Fruit fly (Drosophila melanogaster): ENCODE data around the gene kmr.

Gene kmr

DNA sequence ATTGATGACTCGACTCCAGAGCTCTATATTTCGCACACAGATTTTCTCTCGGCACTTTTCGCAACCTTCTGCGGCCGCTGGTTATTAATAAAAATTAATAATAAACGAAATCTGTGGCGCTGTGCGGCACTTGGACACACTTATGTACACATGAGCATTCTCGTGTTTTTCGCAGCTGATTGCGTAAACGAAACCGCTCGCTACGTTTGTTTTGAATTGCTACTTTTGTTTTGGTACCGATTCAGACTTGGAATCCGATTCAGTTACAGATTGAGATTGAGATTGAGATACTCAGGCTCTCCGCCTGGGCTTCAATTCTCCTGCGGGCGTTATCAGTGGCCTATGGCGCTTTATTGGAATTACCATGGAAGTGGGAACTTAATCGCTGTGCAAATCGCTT is 29.0 kb upstream of the kmr start:
- TF ChIP-seq CG15269 (tag; optimal IDR thresholded peaks at IDR 0.05) (no peak), Hey (tag; optimal IDR thresholded peaks at IDR 0.05) (no peak), Pdp1 (GFP tag; optimal IDR thresholded peaks at IDR 0.05) (peak in 1 of 2 experiments; percentile 97), vvl (GFP tag; IDR thresholded peaks at IDR 0.05) (no peak), Eip74EF (GFP tag; optimal IDR thresholded peaks at IDR 0.05) (no peak), jumu (GFP tag; optimal IDR thresholded peaks at IDR 0.05) (no peak), slbo (GFP tag; IDR thresholded peaks at IDR 0.05) (no peak), Poxn (GFP tag; IDR thresholded peaks at IDR 0.05) (no peak), Max (GFP tag; optimal IDR thresholded peaks at IDR 0.05) (no peak), tll (GFP tag; optimal IDR thresholded peaks at IDR 0.05) (no peak), CG2199 (GFP tag; IDR thresholded peaks at IDR 0.05) (0 out of 3 replicates have a peak, but pooled peaks have one; percentile 14), CG2116 (GFP tag; optimal IDR thresholded peaks at IDR 0.05) (no peak), CG6254 (GFP tag; optimal IDR thresholded peaks at IDR 0.05) (no peak), CG14441 (GFP tag; IDR thresholded peaks at IDR 0.05) (no peak), Opbp (GFP tag; IDR thresholded peaks at IDR 0.05; ENCODE audit: partially characterized antibody) (no peak), CG18764 (GFP tag; optimal IDR thresholded peaks at IDR 0.05) (no peak), dysf (GFP tag; IDR thresholded peaks at IDR 0.05) (no peak), C15 (GFP tag; IDR thresholded peaks at IDR 0.05) (no peak), fd102C (GFP tag; optimal IDR thresholded peaks at IDR 0.05) (no peak), ssp (GFP tag; IDR thresholded peaks at IDR 0.05) (no peak), pfk (GFP tag; optimal IDR thresholded peaks at IDR 0.05) (no peak), schlank (tag; optimal IDR thresholded peaks at IDR 0.05) (no peak), CG10979 (tag; optimal IDR thresholded peaks at IDR 0.05) (no peak), sqz (GFP tag; optimal IDR thresholded peaks at IDR 0.05) (no peak), bsh (GFP tag; optimal IDR thresholded peaks at IDR 0.05) (no peak), cwo (GFP tag; optimal IDR thresholded peaks at IDR 0.05) (peak; percentile 43), Hmr (GFP tag; optimal IDR thresholded peaks at IDR 0.05) (no peak), cato (GFP tag; optimal IDR thresholded peaks at IDR 0.05; ENCODE audit: borderline replicate concordance) (no peak), chinmo (GFP tag; IDR thresholded peaks at IDR 0.05; ENCODE audit: partially characterized antibody) (0 out of 4 replicates have a peak, but pooled peaks have one; percentile 35)

DNA sequence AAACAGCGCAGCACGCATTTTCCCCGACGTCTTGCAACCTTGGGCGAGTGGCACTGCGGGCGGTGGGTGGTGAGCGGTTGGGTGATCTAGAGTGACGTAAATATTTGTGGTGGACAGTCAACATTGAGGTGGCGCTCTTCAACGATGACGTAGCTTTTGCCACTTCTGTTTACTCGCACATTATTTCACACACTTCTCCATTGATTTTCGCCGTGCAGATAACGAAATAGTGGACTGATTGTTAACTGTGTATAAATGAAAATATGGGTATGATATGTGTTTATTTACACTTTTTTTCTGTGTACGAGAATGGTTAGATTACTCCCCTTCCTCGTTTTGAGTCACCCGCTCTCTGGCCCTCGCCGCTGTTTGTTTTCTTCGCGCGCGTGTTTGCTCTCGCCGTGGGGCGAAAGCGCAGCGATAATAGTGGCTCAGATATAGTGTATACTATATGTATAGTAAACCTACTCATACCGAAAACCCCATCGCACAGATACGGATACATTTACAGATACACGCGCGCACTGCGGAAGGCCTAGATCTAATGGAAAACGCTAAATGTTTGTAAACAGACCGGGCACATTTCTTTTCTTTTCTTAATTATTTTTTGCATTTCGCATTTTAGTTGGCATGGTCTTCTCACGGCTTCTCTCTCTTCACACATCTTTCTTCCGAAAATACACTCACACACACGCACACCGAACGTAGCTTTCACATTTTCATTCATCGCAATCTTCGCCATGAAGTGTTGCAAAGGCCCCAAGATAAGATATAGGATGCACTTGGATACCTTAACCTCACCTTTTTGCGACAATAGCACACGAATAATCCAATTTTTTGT is 28.4 kb upstream of the kmr start, which contains the start of gene omd:
omd (minus strand) TSS at position 840 of the 841 bp plus-strand sequence.
- TF ChIP-seq CG9727 (GFP tag; optimal IDR thresholded peaks at IDR 0.05) (peak; percentile 76), sc (optimal IDR thresholded peaks at IDR 0.05) (no peak), sc (GFP tag; optimal IDR thresholded peaks at IDR 0.05) (peak; percentile 43), CG6272 (GFP tag; IDR thresholded peaks at IDR 0.05) (no peak), Ets97D (GFP tag; optimal IDR thresholded peaks at IDR 0.05) (no peak), CG1647 (GFP tag; optimal IDR thresholded peaks at IDR 0.05) (no peak), Usf (GFP tag; optimal IDR thresholded peaks at IDR 0.05) (peak; percentile 24), Awh (GFP tag; IDR thresholded peaks at IDR 0.05) (peak; percentile 61; the same call in 1 of the 2 replicates), YL-1 (GFP tag; optimal IDR thresholded peaks at IDR 0.05) (peak; percentile 56), Six4 (GFP tag; optimal IDR thresholded peaks at IDR 0.05) (no peak), disco-r (GFP tag; optimal IDR thresholded peaks at IDR 0.05) (no peak), crp (GFP tag; optimal IDR thresholded peaks at IDR 0.05) (peak in 1 of 2 experiments; percentile 7), CG2199 (GFP tag; IDR thresholded peaks at IDR 0.05) (peak; percentile 94), HmgZ (tag; optimal IDR thresholded peaks at IDR 0.05) (peak; percentile 71), Nf-YC (tag; optimal IDR thresholded peaks at IDR 0.05) (no peak), ranshi (GFP tag; IDR thresholded peaks at IDR 0.05) (peak; percentile 47; the same call in 1 of the 2 replicates), CG6765 (GFP tag; optimal IDR thresholded peaks at IDR 0.05) (peak; percentile 64), CG3407 (GFP tag; optimal IDR thresholded peaks at IDR 0.05) (peak; percentile 81), corto (GFP tag; optimal IDR thresholded peaks at IDR 0.05) (no peak), lov (optimal IDR thresholded peaks at IDR 0.05) (no peak), lov (GFP tag; IDR thresholded peaks at IDR 0.05) (peak; percentile 80)
